Worm (Caenorhabditis elegans) whole organism, L2 larva: ENCODE measurements around the gene cpg-1.

Source experiments
- C34F6.9 ChIP-seq: fragments of 150-350 bp; optimal IDR thresholded peaks from 2 replicates; lab custom pipeline; 2014; ENCODE audit warnings: missing biosample characterization, missing genetic modification characterization
- F13H6.1 ChIP-seq: sonication (generic microtip); optimal IDR thresholded peaks from 2 replicates; lab custom pipeline; 2016; ENCODE audit warnings: missing genetic modification characterization, missing compliant biosample characterization
- R02D3.7 ChIP-seq: fragments of 150-350 bp; optimal IDR thresholded peaks from 2 replicates; lab custom pipeline; 2014; ENCODE audit warnings: missing biosample characterization, missing genetic modification characterization
- Y55F3AM.14 ChIP-seq: fragments of 200-800 bp; sonication (Bioruptor generic); optimal IDR thresholded peaks from 2 replicates; lab custom pipeline; 2018; ENCODE audit warnings: mild to moderate bottlenecking, missing genetic modification characterization, missing compliant biosample characterization
- ZK546.5 ChIP-seq: sonication (generic microtip); optimal IDR thresholded peaks from 2 replicates; lab custom pipeline; 2017; ENCODE audit warnings: missing biosample characterization, missing genetic modification characterization
- alr-1 ChIP-seq: fragments of 150-350 bp; optimal IDR thresholded peaks from 2 replicates; lab custom pipeline; 2014; ENCODE audit warnings: missing biosample characterization, missing genetic modification characterization
- aly-2 ChIP-seq: fragments of 150-350 bp; optimal IDR thresholded peaks from 2 replicates; lab custom pipeline; 2014; ENCODE audit warnings: missing biosample characterization, missing genetic modification characterization
- ama-1 ChIP-seq: fragments of 150-350 bp; optimal IDR thresholded peaks from 2 replicates; lab custom pipeline; 2018; ENCODE audit warnings: inconsistent platforms
- blmp-1 ChIP-seq: sonication (generic microtip); optimal IDR thresholded peaks from 2 replicates; lab custom pipeline; 2017; ENCODE audit warnings: missing genetic modification characterization, mild to moderate bottlenecking, missing compliant biosample characterization, antibody characterized with exemption, moderate library complexity; ENCODE audit not compliant: insufficient read depth
- ceh-16 ChIP-seq: fragments of 150-350 bp; optimal IDR thresholded peaks from 2 replicates; lab custom pipeline; 2014; ENCODE audit warnings: missing biosample characterization, missing genetic modification characterization
- ceh-82 ChIP-seq: fragments of 150-350 bp; optimal IDR thresholded peaks from 2 replicates; lab custom pipeline; 2014; ENCODE audit warnings: missing biosample characterization, missing genetic modification characterization
- crh-2 ChIP-seq: sonication (generic microtip); optimal IDR thresholded peaks from 2 replicates; lab custom pipeline; 2017; ENCODE audit warnings: missing biosample characterization, missing genetic modification characterization
- dmd-4 ChIP-seq: sonication (generic microtip); optimal IDR thresholded peaks from 2 replicates; lab custom pipeline; 2017; ENCODE audit warnings: missing biosample characterization, missing genetic modification characterization
- elt-1 ChIP-seq: fragments of 150-350 bp; optimal IDR thresholded peaks from 2 replicates; lab custom pipeline; 2014; ENCODE audit warnings: missing biosample characterization, missing genetic modification characterization
- elt-3 ChIP-seq: sonication (generic microtip); optimal IDR thresholded peaks from 2 replicates; lab custom pipeline; 2017; ENCODE audit warnings: missing biosample characterization, missing genetic modification characterization
- fos-1 ChIP-seq: fragments of 150-350 bp; optimal IDR thresholded peaks from 2 replicates; lab custom pipeline; 2014; ENCODE audit warnings: missing biosample characterization, missing genetic modification characterization
- gmeb-1 ChIP-seq: fragments of 150-350 bp; optimal IDR thresholded peaks from 2 replicates; lab custom pipeline; 2014; ENCODE audit warnings: missing biosample characterization, missing genetic modification characterization
- lin-11 ChIP-seq: fragments of 150-350 bp; sonication (generic microtip); optimal IDR thresholded peaks from 2 replicates; lab custom pipeline; 2014; ENCODE audit warnings: missing biosample characterization, missing genetic modification characterization, inconsistent platforms, mixed read lengths
- lin-13 ChIP-seq: fragments of 150-350 bp; optimal IDR thresholded peaks from 2 replicates; lab custom pipeline; 2014; ENCODE audit warnings: missing biosample characterization, missing genetic modification reagents, missing genetic modification characterization
- lsy-2 ChIP-seq, 2 experiments: fragments of 150-350 bp in 1 of 2; sonication (generic microtip) in 1 of 2; optimal IDR thresholded peaks; 2 replicates each; lab custom pipeline; 2014 to 2017; ENCODE audit warnings: missing biosample characterization in 2 of 2, missing genetic modification characterization in 2 of 2
- mbf-1 ChIP-seq: sonication (generic microtip); optimal IDR thresholded peaks from 2 replicates; lab custom pipeline; 2017; ENCODE audit warnings: missing biosample characterization, missing genetic modification characterization
- mdl-1 ChIP-seq, 2 experiments: fragments of 150-350 bp in 1 of 2; sonication (generic microtip) in 1 of 2; optimal IDR thresholded peaks; 2 replicates each; lab custom pipeline; 2017; ENCODE audit warnings: missing biosample characterization in 2 of 2, missing genetic modification characterization in 2 of 2
- nhr-10 ChIP-seq: sonication (generic microtip); optimal IDR thresholded peaks from 2 replicates; lab custom pipeline; 2017; ENCODE audit warnings: missing biosample characterization, missing genetic modification characterization
- nhr-11 ChIP-seq: fragments of 150-350 bp; optimal IDR thresholded peaks from 2 replicates; lab custom pipeline; 2014; ENCODE audit warnings: missing biosample characterization, missing genetic modification characterization
- nhr-12 ChIP-seq: fragments of 150-350 bp; optimal IDR thresholded peaks from 2 replicates; lab custom pipeline; 2014; ENCODE audit warnings: missing biosample characterization, missing genetic modification characterization
- nhr-129 ChIP-seq: fragments of 150-350 bp; optimal IDR thresholded peaks from 2 replicates; lab custom pipeline; 2014; ENCODE audit warnings: missing biosample characterization, missing genetic modification characterization
- nhr-21 ChIP-seq: fragments of 150-350 bp; optimal IDR thresholded peaks from 2 replicates; lab custom pipeline; 2014; ENCODE audit warnings: missing biosample characterization, missing genetic modification characterization
- nhr-23 ChIP-seq: fragments of 150-350 bp; optimal IDR thresholded peaks from 2 replicates; lab custom pipeline; 2014; ENCODE audit warnings: missing biosample characterization, missing genetic modification reagents, missing genetic modification characterization
- nhr-237 ChIP-seq: fragments of 150-350 bp; optimal IDR thresholded peaks from 2 replicates; lab custom pipeline; 2014; ENCODE audit warnings: missing biosample characterization, missing genetic modification characterization
- nhr-25 ChIP-seq: fragments of 150-350 bp; sonication (generic microtip); optimal IDR thresholded peaks from 3 replicates; lab custom pipeline; 2014; ENCODE audit warnings: missing biosample characterization, missing genetic modification characterization
- nhr-6 ChIP-seq: fragments of 150-350 bp; optimal IDR thresholded peaks from 2 replicates; lab custom pipeline; 2014; ENCODE audit warnings: missing biosample characterization, missing genetic modification characterization
- peb-1 ChIP-seq: fragments of 150-350 bp; optimal IDR thresholded peaks from 2 replicates; lab custom pipeline; 2014; ENCODE audit warnings: missing biosample characterization, missing genetic modification characterization
- sem-4 ChIP-seq: fragments of 150-350 bp; optimal IDR thresholded peaks from 2 replicates; lab custom pipeline; 2014; ENCODE audit warnings: missing biosample characterization, missing genetic modification reagents, missing genetic modification characterization
- skn-1 ChIP-seq: sonication (generic microtip); optimal IDR thresholded peaks from 2 replicates; lab custom pipeline; 2017; ENCODE audit warnings: missing biosample characterization, missing genetic modification characterization
- sma-3 ChIP-seq: sonication (generic microtip); optimal IDR thresholded peaks from 2 replicates; lab custom pipeline; 2016; ENCODE audit warnings: missing genetic modification reagents, missing genetic modification characterization, missing compliant biosample characterization
- sma-9 ChIP-seq, 2 experiments: fragments of 150-350 bp in 1 of 2; sonication (generic microtip) in 1 of 2; optimal IDR thresholded peaks; 2 replicates each; lab custom pipeline; 2014 to 2016; ENCODE audit warnings: missing genetic modification characterization in 2 of 2, mild to moderate bottlenecking in 1 of 2, missing biosample characterization in 1 of 2, missing compliant biosample characterization in 1 of 2, missing genetic modification reagents in 1 of 2, moderate library complexity in 1 of 2
- snpc-4 ChIP-seq: fragments of 150-350 bp; optimal IDR thresholded peaks from 2 replicates; lab custom pipeline; 2014; ENCODE audit warnings: missing biosample characterization, missing genetic modification characterization
- unc-55 ChIP-seq: fragments of 150-350 bp; sonication (generic microtip); optimal IDR thresholded peaks from 3 replicates; lab custom pipeline; 2014; ENCODE audit warnings: missing biosample characterization, missing genetic modification reagents, missing genetic modification characterization
- zag-1 ChIP-seq: fragments of 150-350 bp; optimal IDR thresholded peaks from 2 replicates; lab custom pipeline; 2014; ENCODE audit warnings: missing biosample characterization, missing genetic modification characterization

cpg-1 gene

DNA sequence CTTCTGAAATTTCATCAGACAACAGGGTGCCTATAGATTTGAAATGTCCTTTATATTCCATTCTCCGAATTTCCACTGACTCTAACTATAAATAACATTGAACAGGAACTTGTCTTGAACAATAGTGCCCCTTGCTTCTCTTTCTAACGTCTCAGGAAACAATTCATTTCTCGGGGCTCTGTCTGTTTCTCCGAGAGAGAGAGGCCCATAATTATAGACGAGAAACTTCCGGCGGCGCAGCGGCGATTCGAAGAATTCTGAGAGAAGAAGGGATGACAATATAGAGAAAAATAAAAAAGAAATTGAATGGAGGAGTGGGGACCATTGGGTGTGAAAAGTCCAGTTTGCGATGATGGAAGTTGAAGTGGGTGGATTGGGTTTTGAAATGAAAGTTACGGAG, 28.9 kb upstream of the cpg-1 start:
- TF ChIP-seq sem-4 (tag; lab: Kevin White, UChicago) (no peak), nhr-10 (no peak), nhr-12 (tag; lab: Kevin White, UChicago) (no peak), unc-55 (GFP tag; lab: Kevin White, UChicago) (no peak), peb-1 (tag; lab: Kevin White, UChicago) (no peak), fos-1 (no peak), ceh-82 (tag; lab: Kevin White, UChicago) (no peak), sma-9 (GFP tag; optimal IDR thresholded peaks at IDR 0.05; lab: Kevin White, UChicago) (peak; percentile 10), sma-9 (tag; optimal IDR thresholded peaks at IDR 0.05; lab: Kevin White, UChicago) (no peak), lsy-2 (tag; optimal IDR thresholded peaks at IDR 0.05; lab: Kevin White, UChicago) (peak in 1 of 2 experiments; percentile 17), elt-3 (tag; lab: Kevin White, UChicago) (no peak), aly-2 (tag; lab: Kevin White, UChicago) (no peak)

DNA sequence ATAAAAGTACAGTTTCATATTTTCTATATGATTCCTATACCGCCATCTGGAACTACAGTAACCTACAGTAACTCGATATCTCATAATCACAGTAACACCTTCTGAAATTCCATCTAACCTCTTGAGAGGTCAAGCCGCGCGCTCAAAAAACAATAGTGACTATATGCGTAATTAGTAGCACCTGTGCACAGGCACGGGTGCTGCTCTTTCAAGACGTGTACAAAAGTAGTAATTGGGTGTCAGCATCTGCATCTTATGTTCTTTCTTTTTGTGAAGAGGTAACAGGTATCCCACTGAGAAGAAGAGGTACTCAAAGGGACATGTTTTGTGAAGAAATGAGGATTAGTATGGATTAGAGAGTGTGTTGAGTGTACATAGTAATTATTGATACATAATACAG, 27.8 kb upstream of the cpg-1 start:
- TF ChIP-seq nhr-23 (tag; lab: Kevin White, UChicago) (no peak), nhr-6 (tag; lab: Kevin White, UChicago) (no peak), Y55F3AM.14 (GFP tag; lab: Kevin White, UChicago) (no peak), peb-1 (tag; lab: Kevin White, UChicago) (no peak), nhr-129 (no peak), nhr-237 (tag; lab: Kevin White, UChicago) (no peak), skn-1 (tag; lab: Kevin White, UChicago) (no peak), ZK546.5 (tag; lab: Kevin White, UChicago) (no peak), nhr-12 (tag; lab: Kevin White, UChicago) (no peak), alr-1 (tag; lab: Kevin White, UChicago) (no peak), dmd-4 (tag; lab: Kevin White, UChicago) (no peak), fos-1 (no peak), lsy-2 (tag; optimal IDR thresholded peaks at IDR 0.05; lab: Kevin White, UChicago) (no peak), snpc-4 (tag; lab: Kevin White, UChicago) (no peak), aly-2 (tag; lab: Kevin White, UChicago) (no peak)
- TF ChIP-seq, all 48 proteins: peak for 0

DNA sequence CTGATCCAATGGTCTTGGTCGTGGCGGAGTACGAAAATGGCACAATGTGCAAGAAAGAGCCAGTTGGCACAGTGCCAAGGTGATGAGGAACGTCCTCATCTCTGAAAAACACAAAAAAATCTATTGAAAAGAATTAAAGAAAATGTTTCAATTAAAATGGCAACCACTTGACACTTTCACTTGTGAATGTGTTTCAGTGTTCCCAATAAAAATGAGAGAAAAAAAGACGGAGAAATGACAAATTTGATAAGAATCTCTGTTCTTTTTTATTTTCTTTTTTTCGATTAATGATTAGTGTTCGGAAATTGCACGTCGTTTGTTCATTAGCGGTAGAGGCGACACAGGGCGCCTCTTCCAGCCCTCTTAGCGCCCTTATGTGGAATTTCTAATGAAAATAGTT, 21.9 kb upstream of the cpg-1 start, which contains the start of gene ndg-4:
Gene ndg-4 (minus strand): TSS at position 101 of the 400 bp plus-strand sequence.
- TF ChIP-seq elt-3 (tag; lab: Kevin White, UChicago) (no peak), blmp-1 (tag; lab: Kevin White, UChicago) (peak; percentile 27)

DNA sequence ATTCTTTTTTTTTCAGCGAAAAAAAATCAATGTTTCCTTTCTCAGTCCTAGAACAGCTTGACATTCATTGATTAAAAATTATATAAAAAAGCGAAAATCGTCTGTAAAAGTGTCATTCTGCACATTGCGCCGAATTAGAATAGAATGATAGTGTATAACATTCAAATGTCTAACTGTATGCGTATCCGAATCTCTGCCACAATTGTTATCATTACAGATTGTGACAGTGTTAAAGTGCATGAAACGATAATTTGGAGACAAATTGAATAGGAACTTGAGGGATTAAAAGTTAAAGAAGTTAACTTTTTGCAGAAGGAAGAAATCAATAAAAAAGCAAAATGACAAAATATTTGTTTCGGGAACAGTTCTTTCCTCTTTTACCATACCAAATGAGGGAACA, 20.8 kb upstream of the cpg-1 start:
- no peak for TF ChIP-seq skn-1 (tag; lab: Kevin White, UChicago)
- TF ChIP-seq crh-2 (tag; lab: Kevin White, UChicago), result no peak
- peak; percentile 72 for TF ChIP-seq fos-1
- TF ChIP-seq ZK546.5 (tag; lab: Kevin White, UChicago), result no peak
- TF ChIP-seq unc-55 (GFP tag; lab: Kevin White, UChicago), result no peak
- TF ChIP-seq elt-1 (tag; lab: Kevin White, UChicago), result no peak
- peak; percentile 31 for TF ChIP-seq sma-9 (GFP tag; optimal IDR thresholded peaks at IDR 0.05; lab: Kevin White, UChicago)
- no peak for TF ChIP-seq sma-9 (tag; optimal IDR thresholded peaks at IDR 0.05; lab: Kevin White, UChicago)
- no peak for TF ChIP-seq blmp-1 (tag; lab: Kevin White, UChicago)

DNA sequence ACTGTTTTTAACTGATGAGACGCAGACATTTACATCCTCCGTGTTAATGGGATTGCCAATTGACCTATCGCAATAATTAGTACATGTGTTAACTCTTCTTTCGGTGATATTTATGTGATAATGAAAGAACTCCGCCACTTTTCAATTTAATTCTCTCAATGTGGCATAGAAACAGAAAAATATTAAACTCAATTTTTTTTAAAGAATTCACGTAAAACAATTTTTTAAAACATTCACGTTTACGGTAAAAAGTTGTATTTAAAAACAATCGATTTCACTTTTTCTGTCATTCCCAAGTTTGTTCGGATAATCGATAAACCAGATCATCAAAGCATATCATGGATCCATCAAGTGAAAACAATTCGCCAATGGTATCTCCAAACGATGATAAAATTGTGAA, 20.3 kb upstream of the cpg-1 start, which contains the start of gene mstr-2:
Gene mstr-2 (plus strand): TSS at position 301 of the 400 bp plus-strand sequence.
- TF ChIP-seq snpc-4 (tag; lab: Kevin White, UChicago) (no peak), nhr-25 (tag; lab: Kevin White, UChicago) (no peak), nhr-11 (no peak)

DNA sequence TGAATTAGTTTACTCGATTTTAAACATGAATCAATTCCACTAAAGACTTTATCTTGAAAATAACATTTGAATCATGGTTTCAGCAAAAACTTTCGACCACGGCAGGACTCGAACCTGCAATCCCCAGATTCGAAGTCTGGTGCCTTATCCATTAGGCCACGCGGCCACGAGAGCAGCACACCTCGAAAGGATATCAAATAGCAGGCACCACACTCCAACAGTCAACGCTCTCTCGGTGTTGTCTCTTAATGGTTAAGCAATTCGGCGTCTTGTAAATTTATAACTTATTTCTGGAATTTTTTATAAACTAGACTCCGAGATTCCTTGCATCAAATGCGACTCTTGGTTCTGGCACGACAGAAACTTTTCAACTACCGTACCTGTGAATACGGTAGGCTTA, 18.4 kb upstream of the cpg-1 start:
- TF ChIP-seq sma-3 (GFP tag; lab: Kevin White, UChicago), result peak; percentile 63
- no peak for TF ChIP-seq nhr-6 (tag; lab: Kevin White, UChicago)
- no peak for TF ChIP-seq nhr-237 (tag; lab: Kevin White, UChicago)
- TF ChIP-seq C34F6.9 (tag; lab: Kevin White, UChicago), result peak; percentile 44
- peak; percentile 50 for TF ChIP-seq gmeb-1 (tag; lab: Kevin White, UChicago)
- TF ChIP-seq ama-1 (lab: Kevin White, UChicago), result no peak
- peak; percentile 30 for TF ChIP-seq nhr-25 (tag; lab: Kevin White, UChicago)
- TF ChIP-seq mdl-1 (tag; optimal IDR thresholded peaks at IDR 0.05; lab: Kevin White, UChicago), result no peak
- TF ChIP-seq unc-55 (GFP tag; lab: Kevin White, UChicago), result peak; percentile 52
- TF ChIP-seq lin-13 (GFP tag; lab: Kevin White, UChicago), result peak; percentile 56
- TF ChIP-seq sma-9 (GFP tag; optimal IDR thresholded peaks at IDR 0.05; lab: Kevin White, UChicago), result peak; percentile 55
- TF ChIP-seq sma-9 (tag; optimal IDR thresholded peaks at IDR 0.05; lab: Kevin White, UChicago), result no peak
- TF ChIP-seq ceh-16 (tag; lab: Kevin White, UChicago), result no peak
- peak; percentile 61 to 78 for TF ChIP-seq lsy-2 (tag; optimal IDR thresholded peaks at IDR 0.05; lab: Kevin White, UChicago)
- peak; percentile 63 for TF ChIP-seq Y55F3AM.14 (GFP tag; lab: Kevin White, UChicago)
- no peak for TF ChIP-seq R02D3.7 (tag; lab: Kevin White, UChicago)
- TF ChIP-seq elt-1 (tag; lab: Kevin White, UChicago), result no peak
- TF ChIP-seq nhr-129, result peak; percentile 73
- TF ChIP-seq elt-3 (tag; lab: Kevin White, UChicago), result no peak
- peak; percentile 74 for TF ChIP-seq nhr-21 (tag; lab: Kevin White, UChicago)
- no peak for TF ChIP-seq mbf-1
- no peak for TF ChIP-seq peb-1 (tag; lab: Kevin White, UChicago)
- no peak for TF ChIP-seq nhr-23 (tag; lab: Kevin White, UChicago)
- TF ChIP-seq F13H6.1 (tag; lab: Kevin White, UChicago), result peak; percentile 55
- peak; percentile 45 for TF ChIP-seq sem-4 (tag; lab: Kevin White, UChicago)
- TF ChIP-seq zag-1 (tag; lab: Kevin White, UChicago), result no peak
- TF ChIP-seq lin-11 (tag; lab: Kevin White, UChicago), result peak; percentile 35
